Fruit fly (Drosophila melanogaster) Kc167 (cell line): ENCODE data around the gene Lamtor4.

Experiments used
- h ChIP-seq: fragments of >200 bp; optimal IDR thresholded peaks from 3 replicates; lab custom pipeline; 2018; ENCODE audit warnings: missing external identifiers
- psq ChIP-seq: fragments of >200 bp; optimal IDR thresholded peaks from 2 replicates; lab custom pipeline; 2017; ENCODE audit warnings: missing external identifiers

- no peak for TF ChIP-seq psq (lab: Kevin White, UChicago)
- no peak for TF ChIP-seq h (lab: Kevin White, UChicago)
Measured at dm6 chr3L:3935567-3936207, 39.0 kb downstream of the Lamtor4 start, which contains the start of gene Eip63F-1.
